Worm (Caenorhabditis elegans): ENCODE results near the gene ZC116.5.

Gene ZC116.5

ce11 chrV:12649213-12649612 is 40.5 kb upstream of the ZC116.5 start, which contains the start of gene gpa-9:
Gene gpa-9, minus strand, starts transcription at chrV:12649313.
- TF ChIP-seq pax-1 (tag; optimal IDR thresholded peaks at IDR 0.05) = no peak
- no peak for TF ChIP-seq ceh-34 (tag; optimal IDR thresholded peaks at IDR 0.05)
- TF ChIP-seq sdc-2 (tag; optimal IDR thresholded peaks at IDR 0.05) = no peak

ce11 chrV:12644500-12644899 is 35.7 kb upstream of the ZC116.5 start, which contains the start of gene F56H9.8:
Gene F56H9.8, plus strand, starts transcription at chrV:12644800.
- TF ChIP-seq ceh-24 (tag; optimal IDR thresholded peaks at IDR 0.05) (no peak), ceh-14 (tag; optimal IDR thresholded peaks at IDR 0.05) (no peak), ceh-45 (GFP tag; IDR thresholded peaks at IDR 0.05) (no peak)

- TF ChIP-seq ceh-19 (GFP tag; optimal IDR thresholded peaks at IDR 0.05) = no peak
- TF ChIP-seq ceh-30 (tag; optimal IDR thresholded peaks at IDR 0.05) = no peak
- no peak for TF ChIP-seq sdc-2 (tag; optimal IDR thresholded peaks at IDR 0.05)
- TF ChIP-seq dmd-4 (tag; optimal IDR thresholded peaks at IDR 0.05; ENCODE audit: borderline replicate concordance) = no peak
- no peak for TF ChIP-seq pqm-1 (tag; optimal IDR thresholded peaks at IDR 0.05)
- no peak for TF ChIP-seq pat-9 (tag; optimal IDR thresholded peaks at IDR 0.05)
- no peak for TF ChIP-seq nhr-11 (tag; optimal IDR thresholded peaks at IDR 0.05)
- TF ChIP-seq hlh-6 (tag; optimal IDR thresholded peaks at IDR 0.05) = no peak
- TF ChIP-seq ztf-16 (tag; optimal IDR thresholded peaks at IDR 0.05) = no peak
- TF ChIP-seq ceh-22 (tag; optimal IDR thresholded peaks at IDR 0.05) = no peak
- TF ChIP-seq K02D7.2 (tag; optimal IDR thresholded peaks at IDR 0.05) = no peak
- no peak for TF ChIP-seq ceh-14 (tag; optimal IDR thresholded peaks at IDR 0.05)
- TF ChIP-seq ahr-1 (tag; optimal IDR thresholded peaks at IDR 0.05) = no peak
These were observed 31.6 kb upstream of the ZC116.5 start, which contains the start of gene gpa-8 for ce11 chrV:12640384-12640783. Gene gpa-8, minus strand, starts transcription at chrV:12640484.

ce11 chrV:12637764-12638502 is 29.2 kb upstream of the ZC116.5 start:
- TF ChIP-seq elt-2 (tag; optimal IDR thresholded peaks at IDR 0.05) (peak; percentile 62), eyg-1 (tag; optimal IDR thresholded peaks at IDR 0.05) (no peak)

DNA sequence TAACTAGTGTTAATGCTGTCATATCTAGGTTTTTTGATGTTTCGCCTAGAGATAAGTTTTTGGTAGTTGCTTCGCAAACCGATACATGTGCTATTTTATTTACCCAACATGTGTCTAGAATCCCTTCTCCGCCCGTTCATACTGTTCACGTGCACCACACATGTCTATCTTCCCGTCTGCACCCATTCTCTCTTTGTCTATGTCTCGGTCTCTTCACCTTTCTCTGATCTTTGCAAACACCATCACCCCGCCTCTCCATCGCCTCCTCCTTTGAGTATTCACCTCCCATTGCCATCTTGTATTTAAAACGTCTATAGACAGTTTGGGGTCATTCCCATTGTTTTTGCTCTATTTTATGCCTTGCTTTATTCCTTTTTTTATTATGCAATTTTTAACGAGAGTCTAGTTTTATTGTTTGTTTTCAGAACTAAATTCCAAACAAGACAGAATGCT is 28.5 kb upstream of the ZC116.5 start, which contains the start of gene F56H9.2:
Gene F56H9.2, plus strand, starts transcription at position 426 of the 453 bp plus-strand sequence.
- TF ChIP-seq ztf-16 (tag; optimal IDR thresholded peaks at IDR 0.05) = peak; percentile 32
- TF ChIP-seq nfya-1 (tag; optimal IDR thresholded peaks at IDR 0.05) = peak; percentile 52
- peak; percentile 55 for TF ChIP-seq sdc-2 (tag; optimal IDR thresholded peaks at IDR 0.05)
- no peak for TF ChIP-seq fkh-10 (GFP tag; optimal IDR thresholded peaks at IDR 0.05)
- TF ChIP-seq sox-2 (GFP tag; IDR thresholded peaks at IDR 0.05) = peak; percentile 65
- TF ChIP-seq ceh-2 (tag; optimal IDR thresholded peaks at IDR 0.05) = peak; percentile 48
- peak; percentile 4 for TF ChIP-seq unc-55 (GFP tag; optimal IDR thresholded peaks at IDR 0.05)
- TF ChIP-seq hlh-30 (tag; optimal IDR thresholded peaks at IDR 0.05; ENCODE audit: insufficient read depth) = peak; percentile 69
- TF ChIP-seq elt-2 (tag; optimal IDR thresholded peaks at IDR 0.05) = peak; percentile 66
- peak; percentile 41 for TF ChIP-seq ceh-18 (tag; optimal IDR thresholded peaks at IDR 0.05)
- peak; percentile 65 for TF ChIP-seq tbx-2 (tag; optimal IDR thresholded peaks at IDR 0.05)
- TF ChIP-seq F13H6.1 (tag; optimal IDR thresholded peaks at IDR 0.05) = no peak
- TF ChIP-seq ceh-31 (tag; optimal IDR thresholded peaks at IDR 0.05) = peak; percentile 45
- TF ChIP-seq hlh-8 (tag; optimal IDR thresholded peaks at IDR 0.05) = peak; percentile 55
- TF ChIP-seq pax-1 (tag; optimal IDR thresholded peaks at IDR 0.05) = peak; percentile 23
- no peak for TF ChIP-seq npax-4 (tag; optimal IDR thresholded peaks at IDR 0.05)
- no peak for TF ChIP-seq madf-2 (tag; optimal IDR thresholded peaks at IDR 0.05)

Data from whole organism, late embryonic.